Fruit fly (Drosophila melanogaster) whole organism, wandering third instar larva: ENCODE results near the gene Mur2B.
A peak's percentile ranks its signal among the peaks of the same experiment; 100 is the strongest.

Experiments
- CG32264 ChIP-seq: fragments of 200-800 bp; sonication (Bioruptor generic); optimal IDR thresholded peaks from 2 replicates; lab custom pipeline; 2016; ENCODE audit warnings: missing biosample characterization, missing genetic modification characterization
- Dfd ChIP-seq: fragments of >200 bp; optimal IDR thresholded peaks from 2 replicates; lab custom pipeline; 2017; ENCODE audit warnings: missing biosample characterization, missing genetic modification characterization
- Dif ChIP-seq: fragments of 200-275, 200-300 bp; sonication (Bioruptor generic); optimal IDR thresholded peaks from 2 replicates; lab custom pipeline; 2018; ENCODE audit warnings: missing biosample characterization, missing genetic modification characterization; ENCODE audit not compliant: partially characterized antibody
- GATAd ChIP-seq: sonication (Bioruptor generic); optimal IDR thresholded peaks from 2 replicates; lab custom pipeline; 2016; ENCODE audit warnings: missing biosample characterization, missing genetic modification characterization
- HLH106 ChIP-seq: fragments of 200-800 bp; optimal IDR thresholded peaks from 3 replicates; lab custom pipeline; 2019; ENCODE audit warnings: missing biosample characterization, mild to moderate bottlenecking, missing genetic modification characterization, moderate library complexity
- Hnf4 ChIP-seq: fragments of 200-800 bp; sonication (Bioruptor generic); optimal IDR thresholded peaks from 2 replicates; lab custom pipeline; 2016; ENCODE audit warnings: missing biosample characterization, mild to moderate bottlenecking, missing genetic modification characterization
- Hr78 ChIP-seq: fragments of >200 bp; optimal IDR thresholded peaks from 2 replicates; lab custom pipeline; 2017; ENCODE audit warnings: missing biosample characterization, missing genetic modification characterization
- Hr83 ChIP-seq: fragments of 200-300 bp; sonication (Bioruptor generic); optimal IDR thresholded peaks from 2 replicates; lab custom pipeline; 2016; ENCODE audit warnings: missing biosample characterization, mild to moderate bottlenecking, missing genetic modification characterization, moderate library complexity; ENCODE audit not compliant: poor library complexity, severe bottlenecking
- Jra ChIP-seq: sonication (Bioruptor generic); optimal IDR thresholded peaks from 2 replicates; lab custom pipeline; 2016; ENCODE audit warnings: missing biosample characterization, missing genetic modification characterization
- Mio ChIP-seq: sonication (Bioruptor generic); optimal IDR thresholded peaks from 2 replicates; lab custom pipeline; 2016; ENCODE audit warnings: missing biosample characterization, missing genetic modification characterization
- Myc ChIP-seq: fragments of >200 bp; optimal IDR thresholded peaks from 2 replicates; lab custom pipeline; 2017
- N ChIP-seq: fragments of >200 bp; optimal IDR thresholded peaks from 2 replicates; lab custom pipeline; 2018; ENCODE audit warnings: missing biosample characterization, missing external identifiers, missing genetic modification characterization
- OdsH ChIP-seq: fragments of 200-800 bp; sonication (Bioruptor generic); optimal IDR thresholded peaks from 2 replicates; lab custom pipeline; 2016; ENCODE audit warnings: missing biosample characterization, mild to moderate bottlenecking, missing genetic modification characterization
- Rel ChIP-seq, 2 experiments: fragments of 200-800 bp; sonication (Bioruptor generic) in 1 of 2; optimal IDR thresholded peaks; 2 replicates in 1 of 2; 3 replicates in 1 of 2; lab custom pipeline; 2016 to 2019; ENCODE audit warnings: mild to moderate bottlenecking in 2 of 2, missing biosample characterization in 2 of 2, missing genetic modification characterization in 2 of 2, moderate library complexity in 1 of 2
- Sp1 ChIP-seq: fragments of 200-800 bp; sonication (Bioruptor generic); optimal IDR thresholded peaks from 3 replicates; lab custom pipeline; 2019; ENCODE audit warnings: missing biosample characterization, mild to moderate bottlenecking, missing genetic modification characterization, moderate library complexity
- Vsx2 ChIP-seq: fragments of 200-300, 225-300 bp; sonication (Bioruptor generic); optimal IDR thresholded peaks from 2 replicates; lab custom pipeline; 2018; ENCODE audit warnings: missing biosample characterization, missing genetic modification characterization; ENCODE audit not compliant: partially characterized antibody
- brk ChIP-seq: fragments of 200-800 bp; sonication (Bioruptor generic); optimal IDR thresholded peaks from 2 replicates; lab custom pipeline; 2016; ENCODE audit warnings: missing biosample characterization, mild to moderate bottlenecking, missing genetic modification characterization
- dl ChIP-seq, 2 experiments: fragments of 175-275, 200-275 bp in 1 of 2; fragments of 200-275 bp in 1 of 2; sonication (Bioruptor generic); optimal IDR thresholded peaks; lab custom pipeline; 2018; ENCODE audit warnings: mild to moderate bottlenecking in 2 of 2, missing biosample characterization in 2 of 2, missing genetic modification characterization in 2 of 2, moderate library complexity in 2 of 2; ENCODE audit not compliant: partially characterized antibody in 2 of 2, insufficient read depth in 1 of 2
- dmrt93B ChIP-seq: fragments of 200-800 bp; sonication (Bioruptor generic); optimal IDR thresholded peaks from 2 replicates; lab custom pipeline; 2018; ENCODE audit warnings: missing biosample characterization, mild to moderate bottlenecking, missing genetic modification characterization
- dsf ChIP-seq: sonication (Bioruptor generic); optimal IDR thresholded peaks from 2 replicates; lab custom pipeline; 2016; ENCODE audit warnings: missing biosample characterization, missing genetic modification characterization, borderline replicate concordance
- ey ChIP-seq: fragments of 200-800 bp; sonication (Bioruptor generic); optimal IDR thresholded peaks from 2 replicates; lab custom pipeline; 2016; ENCODE audit warnings: missing biosample characterization, missing genetic modification characterization
- foxo ChIP-seq, 2 experiments: fragments of 200-800 bp; sonication (Bioruptor generic); optimal IDR thresholded peaks; 2 replicates in 1 of 2; 3 replicates in 1 of 2; lab custom pipeline; 2016 to 2017; ENCODE audit warnings: missing biosample characterization in 2 of 2, missing genetic modification characterization in 2 of 2
- fru ChIP-seq: fragments of 200-800 bp; sonication (Bioruptor generic); optimal IDR thresholded peaks from 3 replicates; lab custom pipeline; 2016; ENCODE audit warnings: missing biosample characterization, mild to moderate bottlenecking, missing genetic modification characterization
- h ChIP-seq: fragments of 200-800 bp; sonication (Bioruptor generic); optimal IDR thresholded peaks from 3 replicates; lab custom pipeline; 2016; ENCODE audit warnings: missing biosample characterization, mild to moderate bottlenecking, missing genetic modification characterization
- lola ChIP-seq: fragments of >200 bp; optimal IDR thresholded peaks from 2 replicates; lab custom pipeline; 2017; ENCODE audit warnings: missing biosample characterization, missing genetic modification characterization
- pan ChIP-seq: fragments of >200 bp; optimal IDR thresholded peaks from 2 replicates; lab custom pipeline; 2017
- psq ChIP-seq: fragments of 200-800 bp; sonication (Bioruptor generic); optimal IDR thresholded peaks from 3 replicates; lab custom pipeline; 2017; ENCODE audit warnings: missing biosample characterization, mild to moderate bottlenecking, missing genetic modification characterization, moderate library complexity
- rgr ChIP-seq: fragments of 200-800 bp; sonication (Bioruptor generic); optimal IDR thresholded peaks from 3 replicates; lab custom pipeline; 2016; ENCODE audit warnings: missing biosample characterization, mild to moderate bottlenecking, missing genetic modification characterization
- sage ChIP-seq: fragments of 200-800 bp; sonication (Bioruptor generic); optimal IDR thresholded peaks from 2 replicates; lab custom pipeline; 2016; ENCODE audit warnings: missing biosample characterization, mild to moderate bottlenecking, missing genetic modification characterization
- sv ChIP-seq: fragments of 200-800 bp; sonication (Bioruptor generic); optimal IDR thresholded peaks from 3 replicates; lab custom pipeline; 2016; ENCODE audit warnings: missing biosample characterization, missing genetic modification characterization
- tai ChIP-seq: sonication (Bioruptor generic); optimal IDR thresholded peaks from 2 replicates; lab custom pipeline; 2016; ENCODE audit warnings: missing biosample characterization, missing genetic modification characterization

Gene Mur2B

DNA sequence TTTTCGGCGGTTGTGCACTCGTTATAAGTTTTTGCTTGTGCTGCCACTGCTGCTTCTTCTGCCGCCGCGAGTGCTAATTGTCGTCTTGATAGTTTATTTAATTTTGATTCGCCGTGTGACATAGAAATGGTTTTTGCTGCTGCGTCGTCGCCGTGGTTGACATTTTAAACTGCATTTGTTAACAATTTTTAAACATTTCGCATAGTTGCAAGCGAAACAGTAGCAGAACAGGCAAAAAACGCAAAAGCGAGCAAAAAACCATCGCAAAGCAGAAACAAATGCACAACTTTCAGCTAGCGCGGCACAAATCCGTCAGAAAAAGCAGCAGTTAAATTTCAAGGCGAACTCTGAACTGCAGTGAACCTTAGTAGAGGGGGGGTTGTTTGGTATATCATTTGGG lies 44.9 kb downstream of the Mur2B start:
- no peak for TF ChIP-seq sage (GFP tag; lab: Kevin White, UChicago)
- no peak for TF ChIP-seq tai (GFP tag; lab: Kevin White, UChicago)
- TF ChIP-seq Vsx2, result no peak
- TF ChIP-seq brk, result no peak
- TF ChIP-seq pan (lab: Kevin White, UChicago), result no peak
- no peak for TF ChIP-seq rgr (GFP tag; lab: Kevin White, UChicago)
- TF ChIP-seq dl (GFP tag; optimal IDR thresholded peaks at IDR 0.05; lab: Kevin White, UChicago; ENCODE audit: insufficient read depth in 1 of 2, partially characterized antibody in 2 of 2), result no peak
- TF ChIP-seq ey (GFP tag; lab: Kevin White, UChicago), result no peak
- no peak for TF ChIP-seq Sp1 (GFP tag; lab: Kevin White, UChicago)
- TF ChIP-seq dsf, result no peak
- TF ChIP-seq dmrt93B (GFP tag; lab: Kevin White, UChicago), result no peak
- TF ChIP-seq Myc (lab: Kevin White, UChicago), result no peak
- TF ChIP-seq OdsH (GFP tag; lab: Kevin White, UChicago), result no peak
- no peak for TF ChIP-seq fru (GFP tag; lab: Kevin White, UChicago)

DNA sequence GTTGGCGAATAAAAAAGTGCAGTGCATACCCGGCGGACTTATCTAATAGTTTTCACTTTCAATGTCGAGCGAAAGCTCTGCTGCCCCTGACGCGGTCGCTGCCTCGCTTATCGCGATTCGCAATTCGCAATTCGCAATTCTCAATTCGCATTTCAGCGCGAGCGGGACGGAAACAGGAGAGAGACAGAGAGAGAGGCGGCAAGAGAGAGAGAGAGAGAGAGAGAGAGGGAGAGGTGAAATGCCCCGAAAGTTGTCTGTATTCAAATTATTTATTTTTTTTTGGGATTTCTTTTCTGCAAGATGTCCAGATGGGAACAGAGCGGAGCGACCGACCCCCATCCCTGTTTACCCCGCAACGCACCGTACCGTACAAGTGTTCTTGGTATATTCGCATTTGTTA lies 45.4 kb downstream of the Mur2B start:
- TF ChIP-seq Rel (GFP tag; optimal IDR thresholded peaks at IDR 0.05; lab: Kevin White, UChicago) (no peak), Rel (tag; optimal IDR thresholded peaks at IDR 0.05; lab: Kevin White, UChicago) (peak; percentile 57), foxo (GFP tag; optimal IDR thresholded peaks at IDR 0.05; lab: Kevin White, UChicago) (peak in 1 of 2 experiments; percentile 27), lola (GFP tag; lab: Kevin White, UChicago) (no peak), rgr (GFP tag; lab: Kevin White, UChicago) (peak; percentile 30), HLH106 (no peak), Hr83 (GFP tag; lab: Kevin White, UChicago) (no peak), Jra (GFP tag; lab: Kevin White, UChicago) (no peak), GATAd (GFP tag; lab: Kevin White, UChicago) (no peak), psq (peak; percentile 61), dl (GFP tag; optimal IDR thresholded peaks at IDR 0.05; lab: Kevin White, UChicago; ENCODE audit: insufficient read depth in 1 of 2, partially characterized antibody in 2 of 2) (peak in 1 of 2 experiments; percentile 22), OdsH (GFP tag; lab: Kevin White, UChicago) (no peak), Hr78 (GFP tag; lab: Kevin White, UChicago) (no peak), Dif (GFP tag; lab: Kevin White, UChicago) (peak; percentile 67), Dfd (GFP tag; lab: Kevin White, UChicago) (no peak), Sp1 (GFP tag; lab: Kevin White, UChicago) (no peak), Mio (GFP tag; lab: Kevin White, UChicago) (no peak), brk (peak; percentile 1)

DNA sequence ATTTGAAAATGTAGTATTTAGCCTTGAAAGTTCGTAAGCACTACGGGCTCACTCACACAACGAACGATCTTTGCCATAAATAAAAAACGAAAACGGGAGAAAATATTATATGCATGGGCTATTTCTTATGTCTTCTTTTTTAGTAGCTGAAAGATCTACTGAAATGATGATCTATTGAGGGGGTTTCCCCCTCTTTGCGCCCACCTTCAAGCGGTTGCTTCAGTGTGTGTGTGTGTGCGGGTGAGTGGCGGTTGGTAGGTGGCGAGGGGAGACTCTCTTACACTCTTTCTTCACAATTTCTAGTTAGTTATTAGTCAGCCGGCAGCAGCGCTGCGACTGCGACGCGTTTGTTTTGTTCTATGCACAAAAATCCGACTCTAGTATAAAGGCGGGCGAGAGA lies 47.2 kb downstream of the Mur2B start:
- TF ChIP-seq Sp1 (GFP tag; lab: Kevin White, UChicago) (no peak), Rel (GFP tag; optimal IDR thresholded peaks at IDR 0.05; lab: Kevin White, UChicago) (no peak), Rel (tag; optimal IDR thresholded peaks at IDR 0.05; lab: Kevin White, UChicago) (peak; percentile 94)

DNA sequence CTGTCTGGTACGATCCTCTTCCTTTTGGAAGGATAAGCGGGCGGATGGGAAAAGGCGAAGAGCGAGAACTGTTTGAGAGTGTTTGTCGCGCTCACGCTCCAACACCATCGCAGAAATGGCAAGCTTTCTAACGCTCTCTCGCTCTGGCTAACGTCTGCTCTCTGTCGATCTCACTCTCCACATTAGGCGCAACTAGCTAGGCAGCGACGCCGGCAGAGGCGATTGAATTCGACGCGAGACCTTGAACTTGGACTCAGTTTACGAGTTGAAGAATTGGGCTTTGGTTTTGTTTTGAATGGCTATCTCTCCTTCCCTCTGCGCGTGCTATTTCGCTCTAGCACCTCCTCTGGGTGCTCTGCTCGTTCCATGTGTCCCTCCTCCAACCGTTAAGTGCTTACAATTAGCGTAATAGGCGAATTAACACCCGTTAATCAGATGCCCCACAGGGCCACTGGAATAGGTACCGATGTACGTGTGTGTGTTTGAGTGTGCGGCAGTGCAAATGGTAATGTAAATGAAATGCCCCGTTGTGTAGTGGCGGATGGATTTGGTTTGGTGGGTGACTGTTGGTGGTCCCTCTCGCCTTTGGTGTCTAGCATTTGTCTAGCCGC lies 48.8 kb downstream of the Mur2B start:
- peak in 1 of 2 experiments; percentile 33 for TF ChIP-seq dl (GFP tag; optimal IDR thresholded peaks at IDR 0.05; lab: Kevin White, UChicago; ENCODE audit: insufficient read depth in 1 of 2, partially characterized antibody in 2 of 2)
- no peak for TF ChIP-seq Myc (lab: Kevin White, UChicago)
- peak; percentile 28 for TF ChIP-seq h (GFP tag; lab: Kevin White, UChicago)
- TF ChIP-seq psq, result no peak
- TF ChIP-seq Jra (GFP tag; lab: Kevin White, UChicago), result no peak
- TF ChIP-seq Dif (GFP tag; lab: Kevin White, UChicago), result no peak
- TF ChIP-seq Vsx2, result no peak

DNA sequence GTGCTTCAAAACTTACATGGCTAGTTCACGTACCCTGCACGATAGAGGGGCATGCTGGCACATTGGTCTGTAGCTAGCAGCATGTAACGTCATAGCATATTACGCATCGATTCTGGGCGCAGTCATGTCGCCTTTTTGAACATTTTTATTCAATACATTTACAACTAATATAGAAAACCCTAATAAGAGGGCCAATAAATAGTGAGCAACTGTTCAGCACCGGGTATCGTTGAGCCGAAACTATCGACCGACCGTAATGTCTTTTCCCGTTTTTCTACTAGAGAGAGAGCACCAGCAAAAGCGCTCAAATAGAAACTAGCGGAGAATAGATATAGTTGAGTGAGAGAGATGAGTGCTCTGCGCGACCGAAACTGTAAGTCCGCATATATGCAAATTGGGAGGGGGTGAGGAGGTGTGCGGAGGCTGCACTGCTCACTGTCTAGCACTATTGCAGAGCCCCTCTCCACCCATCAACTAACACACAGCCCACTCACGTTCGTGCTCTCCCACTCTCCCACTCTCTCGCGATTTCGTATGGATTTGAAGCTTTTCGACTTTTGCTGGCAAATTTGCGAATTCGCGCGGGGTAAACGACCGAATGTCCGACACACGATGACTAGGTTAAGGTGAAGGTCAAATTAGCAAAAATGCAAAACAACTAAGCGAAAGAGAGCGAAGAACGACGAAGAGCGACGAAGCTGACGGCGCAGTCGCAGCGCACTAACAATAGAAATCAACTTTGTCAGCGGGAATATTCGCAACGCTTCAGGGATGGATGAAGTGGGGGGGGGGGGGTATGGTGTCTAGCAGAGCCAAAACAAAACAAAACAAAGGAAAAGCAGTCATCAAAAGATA lies 49.6 kb downstream of the Mur2B start:
- TF ChIP-seq Hr78 (GFP tag; lab: Kevin White, UChicago) (no peak), fru (GFP tag; lab: Kevin White, UChicago) (no peak), N (no peak), CG32264 (GFP tag; lab: Kevin White, UChicago) (no peak), Hnf4 (GFP tag; lab: Kevin White, UChicago) (no peak), Hr83 (GFP tag; lab: Kevin White, UChicago) (no peak), sv (GFP tag; lab: Kevin White, UChicago) (peak; percentile 74), Rel (GFP tag; optimal IDR thresholded peaks at IDR 0.05; lab: Kevin White, UChicago) (no peak), Rel (tag; optimal IDR thresholded peaks at IDR 0.05; lab: Kevin White, UChicago) (peak; percentile 44), Dif (GFP tag; lab: Kevin White, UChicago) (peak; percentile 39), dl (GFP tag; optimal IDR thresholded peaks at IDR 0.05; lab: Kevin White, UChicago; ENCODE audit: insufficient read depth in 1 of 2, partially characterized antibody in 2 of 2) (peak in 1 of 2 experiments; percentile 46)
